Worm (Caenorhabditis elegans) whole organism, L4/young adult: Measurements from ENCODE around the gene ndub-6.

Source experiments
- W03F9.2 ChIP-seq: fragments of 150-350 bp; optimal IDR thresholded peaks from 2 replicates; lab custom pipeline; 2014; ENCODE audit warnings: missing biosample characterization, missing genetic modification characterization
- dao-5 ChIP-seq: sonication (generic microtip); optimal IDR thresholded peaks from 2 replicates; lab custom pipeline; 2016; ENCODE audit warnings: missing genotype, missing genetic modification characterization, moderate library complexity, missing compliant biosample characterization
- him-1 ChIP-seq: sonication (generic microtip); optimal IDR thresholded peaks from 2 replicates; lab custom pipeline; 2016; ENCODE audit warnings: missing genotype, missing genetic modification reagents, missing genetic modification characterization, missing compliant biosample characterization

ndub-6 gene

ce11 chrIV:11651965-11652453 lies at the start of gene ndub-6, which contains the start of gene acl-3:
Gene ndub-6 (plus strand): TSS chrIV:11652403.
Gene acl-3 (minus strand): TSS chrIV:11652023.
- TF ChIP-seq W03F9.2 (tag; lab: Kevin White, UChicago) = no peak

- TF ChIP-seq him-1 (tag; lab: Kevin White, UChicago) (no peak), W03F9.2 (tag; lab: Kevin White, UChicago) (no peak), dao-5 (tag; lab: Kevin White, UChicago) (no peak)
These were observed 49.6 kb upstream of the ndub-6 start, which contains the start of gene rps-11 for ce11 chrIV:11602498-11603068. Gene rps-11 (plus strand): TSS chrIV:11602641.

- TF ChIP-seq dao-5 (tag; lab: Kevin White, UChicago) (no peak), W03F9.2 (tag; lab: Kevin White, UChicago) (no peak), him-1 (tag; lab: Kevin White, UChicago) (no peak)
These were observed 48.9 kb upstream of the ndub-6 start for ce11 chrIV:11603265-11603840.

ce11 chrIV:11604909-11605308 lies 47.3 kb upstream of the ndub-6 start, which contains the start of the genes ragc-1 and Y24F12A.1:
Gene ragc-1 (minus strand): TSS chrIV:11604933.
Gene Y24F12A.1 (plus strand): TSS chrIV:11605254.
- no peak for TF ChIP-seq him-1 (tag; lab: Kevin White, UChicago)
- peak; percentile 89 for TF ChIP-seq W03F9.2 (tag; lab: Kevin White, UChicago)

ce11 chrIV:11620909-11621308 lies 31.3 kb upstream of the ndub-6 start, which contains the start of gene dsl-5:
Gene dsl-5 (minus strand): TSS chrIV:11621009.
- TF ChIP-seq W03F9.2 (tag; lab: Kevin White, UChicago) (no peak), dao-5 (tag; lab: Kevin White, UChicago) (no peak), him-1 (tag; lab: Kevin White, UChicago) (no peak)

- no peak for TF ChIP-seq W03F9.2 (tag; lab: Kevin White, UChicago)
- no peak for TF ChIP-seq him-1 (tag; lab: Kevin White, UChicago)
- TF ChIP-seq dao-5 (tag; lab: Kevin White, UChicago) = no peak
These were observed 29.9 kb upstream of the ndub-6 start for ce11 chrIV:11622336-11622735.

ce11 chrIV:11623060-11623459 lies 29.1 kb upstream of the ndub-6 start, which contains the start of gene lys-4:
Gene lys-4 (minus strand): TSS chrIV:11623174.
- no peak for TF ChIP-seq him-1 (tag; lab: Kevin White, UChicago)
- TF ChIP-seq W03F9.2 (tag; lab: Kevin White, UChicago) = no peak
- TF ChIP-seq dao-5 (tag; lab: Kevin White, UChicago) = no peak

- TF ChIP-seq dao-5 (tag; lab: Kevin White, UChicago) (no peak), W03F9.2 (tag; lab: Kevin White, UChicago) (no peak), him-1 (tag; lab: Kevin White, UChicago) (no peak)
These were observed 28.4 kb upstream of the ndub-6 start for ce11 chrIV:11623759-11624287.

ce11 chrIV:11625482-11625881 lies 26.7 kb upstream of the ndub-6 start, which contains the start of gene lys-5:
Gene lys-5 (minus strand): TSS chrIV:11625582.
- TF ChIP-seq dao-5 (tag; lab: Kevin White, UChicago) (no peak), him-1 (tag; lab: Kevin White, UChicago) (no peak), W03F9.2 (tag; lab: Kevin White, UChicago) (no peak)

ce11 chrIV:11627847-11628246 lies 24.4 kb upstream of the ndub-6 start, which contains the start of gene lys-6:
Gene lys-6 (minus strand): TSS chrIV:11627947.
- TF ChIP-seq W03F9.2 (tag; lab: Kevin White, UChicago) (no peak), him-1 (tag; lab: Kevin White, UChicago) (no peak), dao-5 (tag; lab: Kevin White, UChicago) (no peak)

ce11 chrIV:11631750-11632149 lies 20.5 kb upstream of the ndub-6 start, which contains the start of gene F58B3.4:
Gene F58B3.4 (minus strand): TSS chrIV:11631850.
- TF ChIP-seq dao-5 (tag; lab: Kevin White, UChicago) (no peak), him-1 (tag; lab: Kevin White, UChicago) (no peak), W03F9.2 (tag; lab: Kevin White, UChicago) (no peak)

ce11 chrIV:11635437-11636408 lies 16.5 kb upstream of the ndub-6 start, which contains the start of gene mars-1:
Gene mars-1 (minus strand): TSS chrIV:11635487.
- TF ChIP-seq dao-5 (tag; lab: Kevin White, UChicago) (no peak), W03F9.2 (tag; lab: Kevin White, UChicago) (peak; percentile 66)
